Fruit fly (Drosophila melanogaster) whole organism, embryonic: Measurements from ENCODE around the gene Spt7.

Experiments used
- Aef1 ChIP-seq: fragments of 200-800 bp; sonication (Bioruptor generic); IDR thresholded peaks from 3 replicates; pipeline ENCODE4 v1.3.6; 2022; ENCODE audit warnings: missing biosample characterization, missing genetic modification characterization
- Bteb2 ChIP-seq: fragments of 200-800 bp; sonication (Bioruptor generic); optimal IDR thresholded peaks from 2 replicates; lab custom pipeline; 2016; ENCODE audit warnings: missing biosample characterization, missing genetic modification characterization
- CG10654 ChIP-seq: fragments of 200-800 bp; sonication (Bioruptor generic); optimal IDR thresholded peaks from 2 replicates; lab custom pipeline; 2016; ENCODE audit warnings: missing biosample characterization, missing genetic modification characterization
- CG11504 ChIP-seq: fragments of 200-800 bp; sonication (Bioruptor generic); optimal IDR thresholded peaks from 3 replicates; lab custom pipeline; 2019; ENCODE audit warnings: missing biosample characterization, mild to moderate bottlenecking, missing genetic modification characterization, moderate library complexity
- CG12071 ChIP-seq: fragments of 200-800 bp; sonication (Bioruptor generic); optimal IDR thresholded peaks from 3 replicates; lab custom pipeline; 2018; ENCODE audit warnings: missing biosample characterization, mild to moderate bottlenecking, missing genetic modification characterization
- CG16863 ChIP-seq: fragments of 200-800 bp; sonication (Bioruptor generic); optimal IDR thresholded peaks from 3 replicates; lab custom pipeline; 2016; ENCODE audit warnings: missing biosample characterization, missing genetic modification characterization
- CG17186 ChIP-seq: fragments of 200-800 bp; sonication (Bioruptor generic); optimal IDR thresholded peaks from 3 replicates; lab custom pipeline; 2017; ENCODE audit warnings: missing biosample characterization, missing genetic modification reagents, missing genetic modification characterization
- CG1832 ChIP-seq: fragments of 200-800 bp; sonication (Bioruptor generic); optimal IDR thresholded peaks from 2 replicates; lab custom pipeline; 2017; ENCODE audit warnings: missing biosample characterization, mild to moderate bottlenecking, missing genetic modification characterization, inconsistent platforms
- CG4360 ChIP-seq: fragments of 200-800 bp; sonication (Bioruptor generic); IDR thresholded peaks from 2 replicates; pipeline ENCODE4 v1.3.6; 2022; ENCODE audit warnings: missing biosample characterization, missing genetic modification characterization
- CG6175 ChIP-seq: fragments of 200-800 bp; sonication (Bioruptor generic); IDR thresholded peaks from 3 replicates; pipeline ENCODE4 v1.3.6; 2022; ENCODE audit warnings: missing biosample characterization, missing genetic modification characterization
- CG8478 ChIP-seq: fragments of >200 bp; optimal IDR thresholded peaks from 2 replicates; lab custom pipeline; 2018
- CG9727 ChIP-seq: fragments of 200-800 bp; sonication (Bioruptor generic); optimal IDR thresholded peaks from 3 replicates; lab custom pipeline; 2017; ENCODE audit warnings: missing biosample characterization, mild to moderate bottlenecking, missing genetic modification characterization
- Chrac-16 ChIP-seq: fragments of 200-800 bp; sonication (Bioruptor generic); optimal IDR thresholded peaks from 3 replicates; lab custom pipeline; 2016; ENCODE audit warnings: missing biosample characterization, missing genetic modification characterization
- Dll ChIP-seq: fragments of 200-800 bp; sonication (Bioruptor generic); IDR thresholded peaks from 4 replicates; pipeline ENCODE4 v1.3.6; 2022; ENCODE audit warnings: missing biosample characterization, missing genetic modification characterization; ENCODE audit not compliant: partially characterized antibody
- Dp ChIP-seq: fragments of 200-800 bp; sonication (Bioruptor generic); optimal IDR thresholded peaks from 2 replicates; lab custom pipeline; 2018; ENCODE audit warnings: missing biosample characterization, mild to moderate bottlenecking, missing genetic modification characterization, moderate library complexity
- Dref ChIP-seq: fragments of 200-800 bp; sonication (Bioruptor generic); IDR thresholded peaks from 2 replicates; pipeline ENCODE4 v1.3.6; 2022; ENCODE audit warnings: missing biosample characterization, missing genetic modification characterization
- Drgx ChIP-seq: fragments of 200-800 bp; sonication (Bioruptor generic); IDR thresholded peaks from 2 replicates; pipeline ENCODE4 v1.3.6; 2022; ENCODE audit warnings: missing biosample characterization, missing genetic modification characterization
- E2f2 ChIP-seq: fragments of 200-800 bp; sonication (Bioruptor generic); IDR thresholded peaks from 2 replicates; pipeline ENCODE4 v1.3.6; 2022; ENCODE audit warnings: missing biosample characterization, missing genetic modification characterization
- Hr51 ChIP-seq, 2 experiments: fragments of 200-800 bp; sonication (Bioruptor generic); optimal IDR thresholded peaks; 2 replicates in 1 of 2; 3 replicates in 1 of 2; lab custom pipeline; 2016 to 2018; ENCODE audit warnings: missing biosample characterization in 2 of 2, missing genetic modification characterization in 2 of 2, mild to moderate bottlenecking in 1 of 2, moderate library complexity in 1 of 2
- Hr78 ChIP-seq, 2 experiments: fragments of 200-800 bp in 1 of 2; fragments of >200 bp in 1 of 2; sonication (Bioruptor generic) in 1 of 2; optimal IDR thresholded peaks; 2 replicates each; lab custom pipeline; 2017 to 2019; ENCODE audit warnings: missing biosample characterization in 2 of 2, missing genetic modification characterization in 2 of 2, mild to moderate bottlenecking in 1 of 2, moderate library complexity in 1 of 2
- Med ChIP-seq: fragments of 200-800 bp; sonication (Bioruptor generic); peaks from one replicate; lab custom pipeline; 2016; ENCODE audit warnings: missing biosample characterization, missing genetic modification characterization, mild to moderate bottlenecking, inconsistent platforms, moderate library complexity
- Poxn ChIP-seq: fragments of 200-800 bp; sonication (Bioruptor generic); IDR thresholded peaks from 2 replicates; pipeline ENCODE4 v1.3.6; 2022; ENCODE audit warnings: missing biosample characterization, missing genetic modification characterization
- Stat92E ChIP-seq, 3 experiments: fragments of >200 bp in 2 of 3; fragments of 200-800 bp in 1 of 3; sonication (Bioruptor generic) in 1 of 3; optimal IDR thresholded peaks; 2 replicates each; lab custom pipeline; 2017 to 2019; ENCODE audit warnings: missing biosample characterization in 3 of 3, missing genetic modification characterization in 3 of 3, mild to moderate bottlenecking in 1 of 3, moderate library complexity in 1 of 3
- br ChIP-seq: fragments of >200 bp; optimal IDR thresholded peaks from 2 replicates; lab custom pipeline; 2017
- bsh ChIP-seq, 2 experiments: fragments of 200-800 bp; sonication (Bioruptor generic); optimal IDR thresholded peaks; 2 replicates each; lab custom pipeline; 2017 to 2018; ENCODE audit warnings: mild to moderate bottlenecking in 2 of 2, missing biosample characterization in 2 of 2, missing genetic modification characterization in 2 of 2, moderate library complexity in 1 of 2
- corto ChIP-seq: fragments of 200-800 bp; sonication (Bioruptor generic); optimal IDR thresholded peaks from 2 replicates; lab custom pipeline; 2016; ENCODE audit warnings: missing biosample characterization, mild to moderate bottlenecking, missing genetic modification characterization, moderate library complexity
- crp ChIP-seq, 2 experiments: fragments of 200-800 bp; sonication (Bioruptor generic); optimal IDR thresholded peaks; 2 replicates in 1 of 2; 3 replicates in 1 of 2; lab custom pipeline; 2017; ENCODE audit warnings: missing biosample characterization in 2 of 2, missing genetic modification characterization in 2 of 2, mild to moderate bottlenecking in 1 of 2, moderate library complexity in 1 of 2
- ewg ChIP-seq: fragments of 200-800 bp; sonication (Bioruptor generic); optimal IDR thresholded peaks from 3 replicates; lab custom pipeline; 2017; ENCODE audit warnings: mild to moderate bottlenecking, missing biosample characterization, missing genetic modification reagents, missing genetic modification characterization
- gem ChIP-seq: fragments of 200-800 bp; sonication (Bioruptor generic); optimal IDR thresholded peaks from 2 replicates; lab custom pipeline; 2019; ENCODE audit warnings: missing biosample characterization, mild to moderate bottlenecking, missing genetic modification characterization, moderate library complexity
- ind ChIP-seq: fragments of 200-800 bp; sonication (Bioruptor generic); optimal IDR thresholded peaks from 3 replicates; lab custom pipeline; 2016; ENCODE audit warnings: missing biosample characterization, missing genetic modification characterization
- kni ChIP-seq: fragments of 200-800 bp; sonication (Bioruptor generic); optimal IDR thresholded peaks from 3 replicates; lab custom pipeline; 2017; ENCODE audit warnings: mild to moderate bottlenecking, missing biosample characterization, missing genetic modification reagents, missing genetic modification characterization
- lbe ChIP-seq: fragments of 200-800 bp; sonication (Bioruptor generic); optimal IDR thresholded peaks from 2 replicates; lab custom pipeline; 2016; ENCODE audit warnings: missing biosample characterization, mild to moderate bottlenecking, missing genetic modification characterization
- nom ChIP-seq: fragments of 200-800 bp; sonication (Bioruptor generic); optimal IDR thresholded peaks from 2 replicates; lab custom pipeline; 2017; ENCODE audit warnings: missing biosample characterization, missing genetic modification characterization, mild to moderate bottlenecking, moderate library complexity, missing genetic modification reagents
- rib ChIP-seq: fragments of 200-800 bp; sonication (Bioruptor generic); IDR thresholded peaks from 2 replicates; pipeline ENCODE4 v1.3.6; 2022; ENCODE audit warnings: missing biosample characterization, missing genetic modification characterization
- row ChIP-seq: fragments of 200-800 bp; sonication (Bioruptor generic); IDR thresholded peaks from 3 replicates; pipeline ENCODE4 v1.3.6; 2022; ENCODE audit warnings: missing biosample characterization, missing genetic modification characterization
- sc ChIP-seq, 3 experiments: fragments of >200 bp in 2 of 3; fragments of 200-800 bp in 1 of 3; sonication (Bioruptor generic) in 1 of 3; optimal IDR thresholded peaks; 2 replicates in 2 of 3; 3 replicates in 1 of 3; lab custom pipeline; 2017; ENCODE audit warnings: mild to moderate bottlenecking in 1 of 3, missing biosample characterization in 1 of 3, missing genetic modification characterization in 1 of 3, missing genetic modification reagents in 1 of 3
- slou ChIP-seq: fragments of 200-800 bp; sonication (Bioruptor generic); optimal IDR thresholded peaks from 3 replicates; lab custom pipeline; 2016; ENCODE audit warnings: missing biosample characterization, missing genetic modification characterization
- so ChIP-seq: fragments of 200-800 bp; sonication (Bioruptor generic); IDR thresholded peaks from 3 replicates; pipeline ENCODE4 v1.3.6; 2022; ENCODE audit warnings: missing biosample characterization, missing genetic modification characterization
- zen ChIP-seq: fragments of 200-800 bp; sonication (Bioruptor generic); optimal IDR thresholded peaks from 3 replicates; lab custom pipeline; 2018; ENCODE audit warnings: missing biosample characterization, mild to moderate bottlenecking, missing genetic modification characterization, moderate library complexity
- zfh1 ChIP-seq: fragments of 200-800 bp; sonication (Bioruptor generic); IDR thresholded peaks from 3 replicates; pipeline ENCODE4 v1.3.6; 2022; ENCODE audit warnings: missing biosample characterization, missing genetic modification characterization

The Spt7 gene

DNA sequence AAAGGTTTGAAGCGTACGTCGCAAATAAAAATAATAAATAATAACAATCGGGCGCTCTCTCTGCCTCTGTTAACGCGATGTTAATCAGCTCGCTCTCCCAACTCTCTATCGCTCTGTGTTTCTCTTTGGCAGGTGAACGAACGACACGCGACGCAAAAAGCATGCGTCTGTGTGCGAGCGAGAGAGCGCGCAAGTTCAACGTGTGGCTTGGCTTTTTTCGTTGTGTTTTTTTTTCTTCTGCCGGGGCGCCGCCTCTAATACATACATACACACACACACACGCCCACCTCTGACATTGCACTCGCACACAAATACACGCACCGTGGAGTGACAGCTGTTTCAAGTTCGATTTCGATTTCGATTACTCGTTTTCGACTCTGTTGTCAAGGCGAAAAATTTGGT is 28.4 kb downstream of the Spt7 start (continued):
- TF ChIP-seq kni (peak; percentile 2), CG4360 (GFP tag; lab: Robert Waterston, UW) (0 out of 2 replicates have a peak, but pooled peaks have one; percentile 24), Poxn (GFP tag; lab: Robert Waterston, UW) (no peak), CG17186 (GFP tag; lab: Kevin White, UChicago) (peak; percentile 56), CG16863 (GFP tag; lab: Kevin White, UChicago) (no peak), Med (peak; percentile 54), Chrac-16 (GFP tag; lab: Kevin White, UChicago) (no peak), corto (peak; percentile 59), rib (GFP tag; lab: Robert Waterston, UW) (peak; percentile 48; the same call in 1 of the 2 replicates), Bteb2 (GFP tag; lab: Kevin White, UChicago) (no peak), CG8478 (lab: Kevin White, UChicago) (peak; percentile 46), br (lab: Kevin White, UChicago) (no peak), crp (GFP tag; optimal IDR thresholded peaks at IDR 0.05; lab: Kevin White, UChicago) (peak in 1 of 2 experiments; percentile 66), CG6175 (GFP tag; lab: Robert Waterston, UW) (peak; percentile 99), Aef1 (no peak), slou (no peak), Drgx (peak; percentile 65), Hr78 (GFP tag; optimal IDR thresholded peaks at IDR 0.05; lab: Kevin White, UChicago) (peak in 1 of 2 experiments; percentile 85), CG1832 (peak; percentile 34), so (GFP tag; lab: Robert Waterston, UW) (no peak), CG12071 (GFP tag; lab: Kevin White, UChicago) (no peak), E2f2 (GFP tag; lab: Robert Waterston, UW) (peak; percentile 25; the same call in 1 of the 2 replicates), Stat92E (GFP tag; optimal IDR thresholded peaks at IDR 0.05; lab: Kevin White, UChicago) (no peak), ind (GFP tag; lab: Kevin White, UChicago) (no peak), ewg (peak; percentile 50), CG9727 (GFP tag; lab: Kevin White, UChicago) (peak; percentile 25), Dll (GFP tag; lab: Robert Waterston, UW) (peak; percentile 10; the same call in 1 of the 4 replicates), CG10654 (GFP tag; lab: Kevin White, UChicago) (no peak), Dref (GFP tag; lab: Robert Waterston, UW) (peak; percentile 42), sc (optimal IDR thresholded peaks at IDR 0.05; lab: Kevin White, UChicago) (no peak), sc (GFP tag; optimal IDR thresholded peaks at IDR 0.05; lab: Kevin White, UChicago) (no peak)
- TF ChIP-seq, all 482 proteins: peak for 46

DNA sequence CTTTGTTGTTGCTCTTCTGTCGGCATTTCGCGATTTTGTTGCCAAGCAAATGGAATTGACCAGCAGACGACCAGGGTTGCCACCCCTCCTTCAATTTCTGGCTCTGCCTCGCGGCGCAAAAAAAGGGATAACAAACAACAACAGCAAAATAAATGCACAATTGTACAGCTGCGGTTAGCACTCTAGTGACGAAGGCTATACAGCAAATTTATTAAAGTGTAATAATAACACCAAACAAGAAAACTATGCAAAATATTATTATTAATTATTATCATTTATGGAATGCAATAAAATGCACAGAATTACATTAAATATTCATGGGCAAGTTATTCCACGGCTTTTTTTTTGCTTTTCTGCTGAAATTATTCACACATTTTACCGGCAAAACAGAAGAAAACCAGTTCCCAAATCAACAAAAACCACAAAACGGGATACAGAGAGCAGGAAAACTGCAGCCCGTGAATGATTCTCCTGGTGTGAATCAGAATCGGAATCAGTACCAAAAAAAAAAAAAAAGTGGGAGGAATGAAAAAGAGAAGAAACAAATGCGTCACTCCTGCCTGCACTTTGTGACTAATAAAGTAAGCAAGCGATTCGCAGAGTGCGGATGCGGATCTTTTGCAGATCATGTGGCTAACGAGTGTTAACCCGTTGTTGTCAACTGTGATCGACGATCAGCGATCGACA is 29.1 kb downstream of the Spt7 start:
- no peak for TF ChIP-seq Stat92E (GFP tag; optimal IDR thresholded peaks at IDR 0.05; lab: Kevin White, UChicago)
- peak in 1 of 2 experiments; percentile 7 for TF ChIP-seq Hr51 (GFP tag; optimal IDR thresholded peaks at IDR 0.05; lab: Kevin White, UChicago)
- peak; percentile 65 for TF ChIP-seq lbe (GFP tag; lab: Kevin White, UChicago)
- no peak for TF ChIP-seq Dp
- TF ChIP-seq row (GFP tag; lab: Robert Waterston, UW) = peak; percentile 11; the same call in 1 of the 3 replicates
- peak; percentile 36; the same call in 1 of the 2 replicates for TF ChIP-seq Drgx
- TF ChIP-seq gem (tag; lab: Kevin White, UChicago) = peak; percentile 10
- peak; percentile 77 for TF ChIP-seq nom (GFP tag; lab: Kevin White, UChicago)
- no peak for TF ChIP-seq zen (tag; lab: Kevin White, UChicago)
- TF ChIP-seq bsh (GFP tag; optimal IDR thresholded peaks at IDR 0.05; lab: Kevin White, UChicago) = peak in 1 of 2 experiments; percentile 38
- TF ChIP-seq zfh1 (GFP tag; lab: Robert Waterston, UW) = no peak
- peak; percentile 3 for TF ChIP-seq CG11504 (tag; lab: Kevin White, UChicago)
- TF ChIP-seq, all 482 proteins: peak for 8
